Worm (Caenorhabditis elegans) whole organism, L1 larva: ENCODE results near the gene F58D2.3.

Experiments
- fos-1 ChIP-seq: fragments of 150-350 bp; optimal IDR thresholded peaks from 2 replicates; lab custom pipeline; 2014; ENCODE audit warnings: missing biosample characterization, missing genetic modification characterization
- nhr-71 ChIP-seq: sonication (generic microtip); optimal IDR thresholded peaks from 2 replicates; lab custom pipeline; 2016; ENCODE audit warnings: mild to moderate bottlenecking, missing genetic modification characterization, moderate library complexity, missing compliant biosample characterization
- skn-1 ChIP-seq: fragments of 150-350 bp; optimal IDR thresholded peaks from 2 replicates; lab custom pipeline; 2014; ENCODE audit warnings: missing biosample characterization, missing genetic modification characterization
- xbp-1 ChIP-seq: sonication (generic microtip); optimal IDR thresholded peaks from 2 replicates; lab custom pipeline; 2016; ENCODE audit warnings: missing genetic modification characterization, missing compliant biosample characterization

The F58D2.3 gene

ce11 chrIV:13142254-13142653 lies 38.4 kb downstream of the F58D2.3 start, which contains the start of gene spe-43:
Gene spe-43 (minus strand): TSS chrIV:13142354.
- TF ChIP-seq skn-1 (tag; lab: Kevin White, UChicago) (no peak), xbp-1 (tag; lab: Kevin White, UChicago) (no peak), fos-1 (tag; lab: Kevin White, UChicago) (no peak), nhr-71 (tag; lab: Kevin White, UChicago) (no peak)
